Worm (Caenorhabditis elegans): ENCODE data around the gene Y54G2A.15.

ce11 chrIV:2888496-2889101 lies 44.8 kb upstream of the Y54G2A.15 start:
- TF ChIP-seq ceh-18 (tag; optimal IDR thresholded peaks at IDR 0.05) (no peak), ceh-31 (tag; optimal IDR thresholded peaks at IDR 0.05) (no peak), dmd-4 (tag; optimal IDR thresholded peaks at IDR 0.05; ENCODE audit: borderline replicate concordance) (no peak), sdc-2 (tag; optimal IDR thresholded peaks at IDR 0.05) (no peak), unc-55 (GFP tag; optimal IDR thresholded peaks at IDR 0.05) (no peak), ahr-1 (tag; optimal IDR thresholded peaks at IDR 0.05) (no peak), pag-3 (tag; optimal IDR thresholded peaks at IDR 0.05; ENCODE audit: borderline replicate concordance) (no peak), nhr-11 (tag; optimal IDR thresholded peaks at IDR 0.05) (no peak), ama-1 (optimal IDR thresholded peaks at IDR 0.05) (no peak)

All from whole organism, late embryonic.